Fruit fly (Drosophila melanogaster): ENCODE results near the gene Pgk.
A peak's percentile ranks its signal among the peaks of the same experiment; 100 is the strongest.

Pgk gene

DNA sequence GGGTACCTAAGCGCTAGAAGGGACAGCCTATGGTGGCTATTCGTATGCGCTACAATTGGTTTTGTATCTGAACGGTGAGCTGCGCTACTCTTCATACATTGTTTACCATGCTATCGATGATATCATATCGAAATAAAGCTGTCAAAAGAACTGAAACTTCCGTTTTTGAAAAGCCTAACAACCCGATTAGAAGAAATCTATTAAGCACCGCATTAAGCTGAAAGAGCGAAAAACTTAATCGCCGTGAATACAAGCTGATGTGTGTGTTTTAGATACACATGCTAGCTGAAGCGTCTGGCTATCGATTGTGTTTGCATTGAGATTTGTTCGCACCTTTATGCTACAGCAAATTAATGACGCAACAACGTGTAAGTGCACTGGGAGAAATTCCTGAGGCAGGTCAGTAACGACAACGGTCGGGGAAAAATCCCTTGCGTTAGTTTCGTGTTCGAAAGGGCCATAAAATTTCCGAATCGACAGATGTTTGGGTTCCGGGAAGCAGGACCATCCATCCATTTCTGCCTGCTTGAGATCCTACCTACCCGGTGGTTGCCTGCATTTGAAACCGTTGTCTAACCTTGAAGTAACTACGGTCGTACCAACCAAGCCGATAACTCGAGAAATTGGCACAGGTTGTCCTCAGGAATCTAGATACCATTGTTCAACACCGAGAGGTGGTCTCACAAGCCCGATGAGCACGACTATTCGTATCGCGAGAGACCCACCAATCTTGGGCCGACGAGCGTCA is 2.4 kb downstream of the Pgk start:
- TF ChIP-seq CG34406 (GFP tag; optimal IDR thresholded peaks at IDR 0.05) (peak; percentile 29), Eip75B (GFP tag; optimal IDR thresholded peaks at IDR 0.05) (peak; percentile 10), CG31627 (GFP tag; optimal IDR thresholded peaks at IDR 0.05) (peak; percentile 15), CG8319 (GFP tag; optimal IDR thresholded peaks at IDR 0.05) (no peak), vri (GFP tag; optimal IDR thresholded peaks at IDR 0.05) (peak; percentile 15), dsx (GFP tag; optimal IDR thresholded peaks at IDR 0.05; ENCODE audit: poor library complexity, severe bottlenecking) (peak; percentile 75), CG6163 (GFP tag; IDR thresholded peaks at IDR 0.05) (no peak), Hr39 (GFP tag; optimal IDR thresholded peaks at IDR 0.05) (no peak), cyc (GFP tag; optimal IDR thresholded peaks at IDR 0.05) (no peak), CG15336 (GFP tag; IDR thresholded peaks at IDR 0.05) (no peak), salr (GFP tag; optimal IDR thresholded peaks at IDR 0.05) (peak in 1 of 2 experiments; percentile 73), Hr38 (GFP tag; optimal IDR thresholded peaks at IDR 0.05) (no peak), fkh (GFP tag; optimal IDR thresholded peaks at IDR 0.05) (peak; percentile 90), Smox (GFP tag; optimal IDR thresholded peaks at IDR 0.05) (no peak), dac (GFP tag; optimal IDR thresholded peaks at IDR 0.05) (peak; percentile 43), Blimp-1 (GFP tag; optimal IDR thresholded peaks at IDR 0.05) (no peak), Sox102F (GFP tag; optimal IDR thresholded peaks at IDR 0.05) (peak; percentile 54), CG8119 (GFP tag; IDR thresholded peaks at IDR 0.05) (no peak), acj6 (GFP tag; optimal IDR thresholded peaks at IDR 0.05) (peak; percentile 46), CG11762 (GFP tag; optimal IDR thresholded peaks at IDR 0.05; ENCODE audit: insufficient read depth) (peak; percentile 9), Lpt (GFP tag; optimal IDR thresholded peaks at IDR 0.05) (peak; percentile 46), CG6854 (GFP tag; optimal IDR thresholded peaks at IDR 0.05) (no peak), fd85E (GFP tag; optimal IDR thresholded peaks at IDR 0.05) (no peak), ss (GFP tag; optimal IDR thresholded peaks at IDR 0.05) (peak in 1 of 2 experiments; percentile 21), net (GFP tag; optimal IDR thresholded peaks at IDR 0.05) (peak; percentile 51), spab (GFP tag; optimal IDR thresholded peaks at IDR 0.05) (no peak), CG10631 (GFP tag; optimal IDR thresholded peaks at IDR 0.05) (peak; percentile 74), CG9139 (GFP tag; optimal IDR thresholded peaks at IDR 0.05) (peak; percentile 28), Sox15 (GFP tag; optimal IDR thresholded peaks at IDR 0.05) (no peak), CG6276 (GFP tag; optimal IDR thresholded peaks at IDR 0.05) (peak; percentile 64), topi (GFP tag; optimal IDR thresholded peaks at IDR 0.05) (no peak), pdm3 (GFP tag; optimal IDR thresholded peaks at IDR 0.05) (peak; percentile 56), CG8632 (GFP tag; optimal IDR thresholded peaks at IDR 0.05) (peak; percentile 33), Eip78C (GFP tag) (peak; percentile 90), lz (GFP tag; optimal IDR thresholded peaks at IDR 0.05) (no peak), CG6792 (GFP tag; optimal IDR thresholded peaks at IDR 0.05) (peak; percentile 40), CG11294 (GFP tag; IDR thresholded peaks at IDR 0.05) (no peak), Gug (GFP tag; IDR thresholded peaks at IDR 0.05) (no peak), OdsH (GFP tag; optimal IDR thresholded peaks at IDR 0.05) (peak; percentile 68), eg (GFP tag; IDR thresholded peaks at IDR 0.05) (no peak), Sox14 (GFP tag; optimal IDR thresholded peaks at IDR 0.05) (peak; percentile 47), Met (GFP tag; optimal IDR thresholded peaks at IDR 0.05) (no peak), CG4318 (GFP tag; optimal IDR thresholded peaks at IDR 0.05) (peak; percentile 37), fd59A (GFP tag; optimal IDR thresholded peaks at IDR 0.05) (peak; percentile 23), CG3032 (tag; optimal IDR thresholded peaks at IDR 0.05) (peak; percentile 14), achi (GFP tag; optimal IDR thresholded peaks at IDR 0.05) (peak; percentile 53), Ets21C (GFP tag; optimal IDR thresholded peaks at IDR 0.05) (no peak), CG11902 (GFP tag; optimal IDR thresholded peaks at IDR 0.05) (no peak), esn (GFP tag; optimal IDR thresholded peaks at IDR 0.05) (peak; percentile 24), svp (GFP tag) (no peak), CG32006 (GFP tag; optimal IDR thresholded peaks at IDR 0.05) (peak; percentile 72)

All from whole organism, prepupa.